Worm (Caenorhabditis elegans): ENCODE data around the gene npr-9.

DNA sequence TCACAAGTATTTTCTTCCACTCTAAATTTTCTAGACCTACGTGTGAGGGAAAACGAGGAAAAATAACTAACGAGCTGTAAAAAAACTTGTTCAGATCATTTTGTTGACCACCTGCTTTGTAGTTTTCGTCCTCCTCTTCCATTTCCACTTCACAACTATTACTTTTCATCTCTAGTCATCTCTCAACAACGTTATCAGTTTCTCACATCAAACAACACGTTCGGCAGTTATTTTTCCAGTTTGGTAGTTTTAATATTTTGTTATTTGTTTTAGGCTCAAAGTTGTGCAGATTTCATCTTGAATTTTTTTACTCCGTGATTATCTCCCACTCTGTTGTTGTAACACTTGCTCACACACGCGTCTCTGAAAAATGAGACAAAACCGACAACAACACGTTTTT is 37.6 kb downstream of the npr-9 start:
- TF ChIP-seq eyg-1 (tag; optimal IDR thresholded peaks at IDR 0.05), result no peak
- no peak for TF ChIP-seq tbx-2 (tag; optimal IDR thresholded peaks at IDR 0.05)
- TF ChIP-seq elt-4 (tag; optimal IDR thresholded peaks at IDR 0.05), result no peak
- no peak for TF ChIP-seq fkh-10 (GFP tag; optimal IDR thresholded peaks at IDR 0.05)
- TF ChIP-seq pqm-1 (tag; optimal IDR thresholded peaks at IDR 0.05), result no peak
- no peak for TF ChIP-seq syd-9 (tag; optimal IDR thresholded peaks at IDR 0.05)
- TF ChIP-seq pha-4 (tag; optimal IDR thresholded peaks at IDR 0.05), result no peak
- no peak for TF ChIP-seq T23F11.4 (GFP tag; optimal IDR thresholded peaks at IDR 0.05)
- no peak for TF ChIP-seq fax-1 (tag; optimal IDR thresholded peaks at IDR 0.05)
- no peak for TF ChIP-seq nhr-232 (tag; optimal IDR thresholded peaks at IDR 0.05)
- TF ChIP-seq lim-6 (tag; optimal IDR thresholded peaks at IDR 0.05), result no peak

All from whole organism, late embryonic.